Worm (Caenorhabditis elegans): Measurements from ENCODE around the gene nmur-2.

Gene nmur-2

DNA sequence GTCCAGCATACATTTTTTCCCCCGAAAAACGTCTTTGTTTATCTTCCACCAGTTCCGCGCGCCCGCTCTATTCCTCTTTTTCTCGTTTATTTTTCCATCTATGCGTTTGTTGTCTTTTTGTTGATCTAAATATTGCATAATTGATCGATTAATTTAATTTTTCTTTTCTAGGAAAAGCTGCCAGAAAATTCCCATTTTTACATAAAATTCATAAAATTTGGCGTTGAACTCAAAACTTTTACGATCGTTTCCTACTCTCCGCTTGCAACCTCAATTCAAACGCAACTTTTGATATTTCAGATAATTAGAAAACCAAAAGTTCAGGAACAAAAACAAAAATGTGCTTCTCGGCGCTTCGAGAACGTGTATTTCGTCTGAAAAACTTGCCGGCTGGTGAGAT is 15.9 kb downstream of the nmur-2 start, which contains the start of gene C50D2.2:
Gene C50D2.2 (plus strand): TSS at position 301 of the 400 bp plus-strand sequence.
- TF ChIP-seq bed-3 (GFP tag; optimal IDR thresholded peaks at IDR 0.05) (no peak), cnd-1 (tag; optimal IDR thresholded peaks at IDR 0.05) (no peak), lin-32 (GFP tag; optimal IDR thresholded peaks at IDR 0.05) (no peak), nhr-28 (tag; optimal IDR thresholded peaks at IDR 0.05) (no peak), nhr-2 (tag; optimal IDR thresholded peaks at IDR 0.05) (no peak), sem-2 (GFP tag; optimal IDR thresholded peaks at IDR 0.05) (no peak), tbx-8 (GFP tag; optimal IDR thresholded peaks at IDR 0.05) (no peak), blmp-1 (tag; optimal IDR thresholded peaks at IDR 0.05) (no peak), nhr-237 (tag; optimal IDR thresholded peaks at IDR 0.05) (no peak), mls-2 (tag; optimal IDR thresholded peaks at IDR 0.05) (no peak), ham-2 (GFP tag; optimal IDR thresholded peaks at IDR 0.05) (no peak), nhr-12 (tag; optimal IDR thresholded peaks at IDR 0.05) (no peak), pha-4 (tag; optimal IDR thresholded peaks at IDR 0.05) (no peak), ceh-83 (GFP tag; optimal IDR thresholded peaks at IDR 0.05) (no peak)

DNA sequence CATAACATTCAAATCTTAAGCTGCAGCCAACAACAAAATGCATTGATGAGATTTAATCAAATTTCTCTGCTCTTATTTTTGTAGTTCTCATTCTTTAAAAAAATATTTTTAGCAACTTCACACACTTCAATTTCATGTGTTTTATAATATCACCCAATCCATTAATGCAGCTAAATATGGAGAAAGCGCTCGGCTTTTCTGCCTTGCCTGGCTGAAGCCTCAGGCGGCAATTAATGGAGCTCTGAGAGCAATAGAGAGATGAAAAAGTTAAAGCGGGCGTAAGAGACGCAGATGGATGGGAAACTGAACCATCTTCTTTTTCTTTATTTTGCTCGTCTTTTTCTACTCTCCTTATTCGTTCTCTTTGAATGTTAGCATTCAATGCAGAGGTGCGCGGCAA is 17.1 kb downstream of the nmur-2 start:
- TF ChIP-seq sem-2 (GFP tag; optimal IDR thresholded peaks at IDR 0.05) (no peak), nhr-28 (tag; optimal IDR thresholded peaks at IDR 0.05) (no peak), nhr-237 (tag; optimal IDR thresholded peaks at IDR 0.05) (no peak), mls-2 (tag; optimal IDR thresholded peaks at IDR 0.05) (peak; percentile 4), zip-8 (tag; optimal IDR thresholded peaks at IDR 0.05) (no peak), ces-1 (GFP tag; optimal IDR thresholded peaks at IDR 0.05) (peak; percentile 67), ceh-43 (GFP tag; optimal IDR thresholded peaks at IDR 0.05) (no peak)

DNA sequence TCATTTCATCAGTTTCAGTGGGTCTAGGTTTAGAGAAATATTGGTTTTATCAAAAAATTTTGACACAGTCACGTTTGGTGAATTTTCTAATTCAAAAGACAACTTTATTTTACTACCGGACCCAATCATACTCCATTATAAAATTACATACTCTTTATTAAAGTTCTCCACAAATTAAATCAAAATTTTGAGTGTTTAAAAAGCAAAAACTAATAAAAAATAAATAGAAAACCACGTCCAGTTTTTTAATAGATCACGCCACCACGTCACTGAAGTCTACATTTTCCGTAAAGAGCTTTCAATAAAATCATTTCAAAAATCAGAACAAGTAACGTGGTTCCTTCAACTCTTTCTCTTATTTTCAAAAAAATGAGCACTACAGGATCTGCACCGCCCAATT is 18.9 kb downstream of the nmur-2 start, which contains the start of gene txt-1:
Gene txt-1 (plus strand): TSS at position 301 of the 400 bp plus-strand sequence.
- no peak for TF ChIP-seq bed-3 (GFP tag; optimal IDR thresholded peaks at IDR 0.05)
- TF ChIP-seq pha-4 (tag; optimal IDR thresholded peaks at IDR 0.05), result no peak
- no peak for TF ChIP-seq M03D4.4 (tag; optimal IDR thresholded peaks at IDR 0.05)
- no peak for TF ChIP-seq tbx-8 (GFP tag; optimal IDR thresholded peaks at IDR 0.05)
- TF ChIP-seq sptf-1 (tag; optimal IDR thresholded peaks at IDR 0.05), result no peak
- no peak for TF ChIP-seq ceh-83 (GFP tag; optimal IDR thresholded peaks at IDR 0.05)
- no peak for TF ChIP-seq mab-5 (tag; optimal IDR thresholded peaks at IDR 0.05)
- no peak for TF ChIP-seq unc-120 (tag; optimal IDR thresholded peaks at IDR 0.05; ENCODE audit: poor library complexity, severe bottlenecking)
- TF ChIP-seq hlh-1 (tag; optimal IDR thresholded peaks at IDR 0.05), result no peak
- no peak for TF ChIP-seq ces-1 (GFP tag; optimal IDR thresholded peaks at IDR 0.05)
- TF ChIP-seq ztf-11 (tag; optimal IDR thresholded peaks at IDR 0.05), result no peak
- no peak for TF ChIP-seq lsy-2 (tag; optimal IDR thresholded peaks at IDR 0.05)
- no peak for TF ChIP-seq nhr-12 (tag; optimal IDR thresholded peaks at IDR 0.05)
- no peak for TF ChIP-seq lin-13 (tag; optimal IDR thresholded peaks at IDR 0.05)
- TF ChIP-seq unc-62 (GFP tag; optimal IDR thresholded peaks at IDR 0.05), result no peak

DNA sequence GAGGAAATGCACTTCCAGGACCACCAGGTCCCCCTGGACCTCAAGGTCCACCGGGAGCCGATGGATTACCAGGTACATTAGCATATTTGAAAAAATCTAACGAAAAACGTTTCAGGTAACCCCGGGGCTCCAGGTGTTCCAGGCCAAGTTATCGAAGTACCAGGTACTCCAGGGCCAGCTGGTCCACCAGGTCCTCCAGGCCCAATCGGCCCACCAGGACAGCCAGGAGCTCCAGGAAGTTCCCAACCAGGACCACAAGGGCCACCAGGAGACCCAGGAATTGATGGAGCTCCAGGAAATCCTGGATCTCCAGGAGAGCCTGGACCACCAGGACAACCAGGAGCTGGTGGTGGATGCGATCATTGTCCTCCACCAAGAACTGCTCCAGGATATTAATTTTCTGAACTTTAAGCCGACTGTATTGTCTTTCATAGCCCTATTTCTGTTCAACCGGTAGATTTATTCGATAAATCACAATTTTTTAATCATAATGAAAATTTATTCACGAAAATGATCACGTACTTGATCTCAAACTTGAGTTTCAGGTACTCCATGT is 19.4 kb downstream of the nmur-2 start:
- TF ChIP-seq ceh-43 (GFP tag; optimal IDR thresholded peaks at IDR 0.05) (no peak), lin-13 (tag; optimal IDR thresholded peaks at IDR 0.05) (no peak), sptf-1 (tag; optimal IDR thresholded peaks at IDR 0.05) (no peak), cnd-1 (tag; optimal IDR thresholded peaks at IDR 0.05) (no peak), M03D4.4 (tag; optimal IDR thresholded peaks at IDR 0.05) (no peak), drap-1 (GFP tag; optimal IDR thresholded peaks at IDR 0.05) (no peak), nhr-76 (tag; optimal IDR thresholded peaks at IDR 0.05) (no peak), bed-3 (GFP tag; optimal IDR thresholded peaks at IDR 0.05) (no peak), zip-8 (tag; optimal IDR thresholded peaks at IDR 0.05) (no peak), mep-1 (tag; optimal IDR thresholded peaks at IDR 0.05) (no peak), ceh-39 (tag; optimal IDR thresholded peaks at IDR 0.05) (no peak), mab-5 (tag; optimal IDR thresholded peaks at IDR 0.05) (no peak), lin-32 (GFP tag; optimal IDR thresholded peaks at IDR 0.05) (no peak), mls-2 (tag; optimal IDR thresholded peaks at IDR 0.05) (no peak), tbx-8 (GFP tag; optimal IDR thresholded peaks at IDR 0.05) (no peak)

DNA sequence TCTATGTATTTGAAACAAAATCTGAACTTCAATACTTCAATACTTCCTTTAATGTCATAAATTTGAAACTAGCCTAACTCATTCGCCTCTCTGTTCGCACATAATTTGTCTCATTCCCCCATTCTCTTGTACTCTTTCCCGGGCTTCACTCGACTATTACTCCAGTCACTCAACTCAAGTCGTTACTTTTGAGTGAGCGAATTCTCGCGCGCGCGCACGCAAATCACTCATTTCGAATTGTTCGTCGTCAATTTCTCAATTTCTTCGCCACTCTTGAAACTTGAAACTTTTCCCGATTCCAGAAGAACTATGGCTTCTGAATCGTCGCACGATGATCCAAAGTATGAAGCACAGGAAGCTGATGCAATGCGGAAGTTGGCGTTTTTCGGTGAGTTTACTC is 20.6 kb downstream of the nmur-2 start, which contains the start of gene col-68:
Gene col-68 (plus strand): TSS at position 301 of the 400 bp plus-strand sequence.
- TF ChIP-seq cnd-1 (tag; optimal IDR thresholded peaks at IDR 0.05) (no peak), hlh-1 (tag; optimal IDR thresholded peaks at IDR 0.05) (no peak), elt-3 (tag; optimal IDR thresholded peaks at IDR 0.05) (no peak), pha-4 (tag; optimal IDR thresholded peaks at IDR 0.05) (no peak), lin-13 (tag; optimal IDR thresholded peaks at IDR 0.05) (no peak), sem-2 (GFP tag; optimal IDR thresholded peaks at IDR 0.05) (no peak), mls-2 (tag; optimal IDR thresholded peaks at IDR 0.05) (no peak), ceh-39 (tag; optimal IDR thresholded peaks at IDR 0.05) (no peak), blmp-1 (tag; optimal IDR thresholded peaks at IDR 0.05) (no peak), ces-1 (GFP tag; optimal IDR thresholded peaks at IDR 0.05) (no peak), nhr-2 (tag; optimal IDR thresholded peaks at IDR 0.05) (no peak), sptf-1 (tag; optimal IDR thresholded peaks at IDR 0.05) (no peak), ceh-83 (GFP tag; optimal IDR thresholded peaks at IDR 0.05) (no peak), ham-2 (GFP tag; optimal IDR thresholded peaks at IDR 0.05) (no peak), nhr-28 (tag; optimal IDR thresholded peaks at IDR 0.05) (no peak), lin-32 (GFP tag; optimal IDR thresholded peaks at IDR 0.05) (no peak), drap-1 (GFP tag; optimal IDR thresholded peaks at IDR 0.05) (no peak), nhr-76 (tag; optimal IDR thresholded peaks at IDR 0.05) (no peak)
